Worm (Caenorhabditis elegans): ENCODE results near the gene elo-7.

- no peak for TF ChIP-seq lin-32 (GFP tag; optimal IDR thresholded peaks at IDR 0.05)
- TF ChIP-seq nhr-12 (tag; optimal IDR thresholded peaks at IDR 0.05): no peak
- no peak for TF ChIP-seq blmp-1 (tag; optimal IDR thresholded peaks at IDR 0.05)
Observed at ce11 chrIV:9535105-9535504, 5.4 kb downstream of the elo-7 start.

All from whole organism, mixed stage, embryonic.